Fruit fly (Drosophila melanogaster): ENCODE results near the gene CG7900.

The CG7900 gene

dm6 chr3R:8126316-8127150, 32.6 kb downstream of the CG7900 start, which contains the start of the genes CG9667 and Arl8 (continued):
- TF ChIP-seq Pdp1 (GFP tag; optimal IDR thresholded peaks at IDR 0.05) (peak; percentile 20 to 34), Usf (GFP tag; optimal IDR thresholded peaks at IDR 0.05) (no peak), Ssrp (tag; optimal IDR thresholded peaks at IDR 0.05) (peak; percentile 57), CG3838 (GFP tag; optimal IDR thresholded peaks at IDR 0.05) (no peak), bcd (GFP tag; optimal IDR thresholded peaks at IDR 0.05) (peak; percentile 58), so (GFP tag; IDR thresholded peaks at IDR 0.05) (no peak), CG10267 (tag; optimal IDR thresholded peaks at IDR 0.05) (peak; percentile 86), CG15073 (GFP tag; optimal IDR thresholded peaks at IDR 0.05) (no peak), CG17385 (GFP tag; optimal IDR thresholded peaks at IDR 0.05) (peak; percentile 95), HHEX (GFP tag; optimal IDR thresholded peaks at IDR 0.05) (peak; percentile 54), gfzf (GFP tag; optimal IDR thresholded peaks at IDR 0.05) (peak; percentile 63), run (tag; optimal IDR thresholded peaks at IDR 0.05) (no peak), chn (GFP tag; optimal IDR thresholded peaks at IDR 0.05) (peak; percentile 12), CG16813 (GFP tag; IDR thresholded peaks at IDR 0.05; ENCODE audit: partially characterized antibody) (0 out of 3 replicates have a peak, but pooled peaks have one; percentile 12), gsb-n (tag; optimal IDR thresholded peaks at IDR 0.05) (peak; percentile 65), CG5953 (GFP tag; IDR thresholded peaks at IDR 0.05) (no peak), CG18476 (GFP tag; optimal IDR thresholded peaks at IDR 0.05) (peak; percentile 27), caup (GFP tag; optimal IDR thresholded peaks at IDR 0.05; ENCODE audit: severe bottlenecking) (peak; percentile 47), CoRest (tag; optimal IDR thresholded peaks at IDR 0.05) (peak; percentile 78), CHES-1-like (GFP tag; optimal IDR thresholded peaks at IDR 0.05) (peak; percentile 16), ind (GFP tag; optimal IDR thresholded peaks at IDR 0.05) (peak; percentile 77), CG2678 (tag; optimal IDR thresholded peaks at IDR 0.05) (peak; percentile 72), HLH3B (GFP tag; IDR thresholded peaks at IDR 0.05) (peak; percentile 26; the same call in 1 of the 2 replicates), CG10321 (GFP tag; IDR thresholded peaks at IDR 0.05) (no peak), CG10543 (GFP tag; optimal IDR thresholded peaks at IDR 0.05) (peak; percentile 83), Lpt (GFP tag; optimal IDR thresholded peaks at IDR 0.05) (no peak), CG10274 (GFP tag; optimal IDR thresholded peaks at IDR 0.05) (no peak), Dp (GFP tag; optimal IDR thresholded peaks at IDR 0.05) (peak; percentile 9), D19B (GFP tag; optimal IDR thresholded peaks at IDR 0.05) (peak; percentile 28), HLH4C (GFP tag; IDR thresholded peaks at IDR 0.05; ENCODE audit: partially characterized antibody) (no peak; the same call in 2 of the 3 replicates), ap (GFP tag; IDR thresholded peaks at IDR 0.05) (no peak), CG15011 (GFP tag; optimal IDR thresholded peaks at IDR 0.05) (peak; percentile 30), Six4 (GFP tag; optimal IDR thresholded peaks at IDR 0.05) (peak; percentile 21), sug (tag; optimal IDR thresholded peaks at IDR 0.05) (peak; percentile 78), Oli (tag; optimal IDR thresholded peaks at IDR 0.05) (peak; percentile 53), ham (GFP tag; IDR thresholded peaks at IDR 0.05) (no peak), CG12219 (GFP tag; optimal IDR thresholded peaks at IDR 0.05) (no peak), Gug (GFP tag; IDR thresholded peaks at IDR 0.05) (peak; percentile 72; the same call in 3 of the 4 replicates), H2.0 (GFP tag; IDR thresholded peaks at IDR 0.05) (peak; percentile 32; the same call in 1 of the 2 replicates), CG3995 (GFP tag; optimal IDR thresholded peaks at IDR 0.05) (peak; percentile 19), CG7556 (GFP tag; optimal IDR thresholded peaks at IDR 0.05) (peak; percentile 41), nerfin-1 (tag; optimal IDR thresholded peaks at IDR 0.05) (peak; percentile 50), Jarid2 (GFP tag; optimal IDR thresholded peaks at IDR 0.05) (no peak), CG10462 (GFP tag; optimal IDR thresholded peaks at IDR 0.05) (peak; percentile 29), Max (GFP tag; optimal IDR thresholded peaks at IDR 0.05) (peak; percentile 17), C15 (GFP tag; IDR thresholded peaks at IDR 0.05) (no peak), nmo (GFP tag; optimal IDR thresholded peaks at IDR 0.05) (peak; percentile 86), CG12744 (GFP tag; optimal IDR thresholded peaks at IDR 0.05) (no peak)

Measured in whole organism, embryonic.